Fruit fly (Drosophila melanogaster) whole organism, adult: ENCODE results near the gene Meltrin.

ENCODE experiments used
- CG11617 ChIP-seq: fragments of 200-800 bp; sonication (Bioruptor generic); optimal IDR thresholded peaks from 2 replicates; lab custom pipeline; 2017; ENCODE audit warnings: mild to moderate bottlenecking, missing biosample characterization, missing genetic modification reagents, missing genetic modification characterization
- CG12768 ChIP-seq: fragments of 200-800 bp; sonication (Bioruptor generic); optimal IDR thresholded peaks from 2 replicates; lab custom pipeline; 2017; ENCODE audit warnings: missing biosample characterization, missing genetic modification characterization, mild to moderate bottlenecking, moderate library complexity, missing genetic modification reagents
- CG14711 ChIP-seq: fragments of 200-800 bp; sonication (Bioruptor generic); optimal IDR thresholded peaks from 2 replicates; lab custom pipeline; 2018; ENCODE audit warnings: missing biosample characterization, mild to moderate bottlenecking, missing genetic modification characterization, moderate library complexity
- CG1620 ChIP-seq: fragments of 200-800 bp; sonication (Bioruptor generic); optimal IDR thresholded peaks from 2 replicates; lab custom pipeline; 2016; ENCODE audit warnings: missing biosample characterization, missing genetic modification characterization
- CG33017 ChIP-seq: fragments of 200-800 bp; sonication (Bioruptor generic); optimal IDR thresholded peaks from 2 replicates; lab custom pipeline; 2018; ENCODE audit warnings: missing biosample characterization, mild to moderate bottlenecking, missing genetic modification characterization, moderate library complexity
- CG5204 ChIP-seq: fragments of 200-800 bp; sonication (Bioruptor generic); optimal IDR thresholded peaks from 2 replicates; lab custom pipeline; 2016; ENCODE audit warnings: missing biosample characterization, missing genetic modification characterization
- CG7045 ChIP-seq: fragments of 200-800 bp; sonication (Bioruptor generic); optimal IDR thresholded peaks from 2 replicates; lab custom pipeline; 2017; ENCODE audit warnings: missing biosample characterization, mild to moderate bottlenecking, missing genetic modification characterization
- CG7101 ChIP-seq: fragments of 200-800 bp; sonication (Bioruptor generic); optimal IDR thresholded peaks from 2 replicates; lab custom pipeline; 2018; ENCODE audit warnings: missing biosample characterization, mild to moderate bottlenecking, missing genetic modification characterization, moderate library complexity
- Clk ChIP-seq: fragments of 200-800 bp; sonication (Bioruptor generic); optimal IDR thresholded peaks from 2 replicates; lab custom pipeline; 2017; ENCODE audit warnings: missing biosample characterization, missing genetic modification characterization
- Crg-1 ChIP-seq: fragments of 200-800 bp; sonication (Bioruptor generic); optimal IDR thresholded peaks from 2 replicates; lab custom pipeline; 2016; ENCODE audit warnings: missing biosample characterization, missing genetic modification characterization
- Hr96 ChIP-seq: fragments of 200-800 bp; sonication (Bioruptor generic); optimal IDR thresholded peaks from 2 replicates; lab custom pipeline; 2016; ENCODE audit warnings: missing biosample characterization, missing genetic modification characterization
- Mnt ChIP-seq: fragments of 200-800 bp; sonication (Bioruptor generic); optimal IDR thresholded peaks from 2 replicates; lab custom pipeline; 2016; ENCODE audit warnings: missing biosample characterization, mild to moderate bottlenecking, missing genetic modification characterization
- bab1 ChIP-seq: fragments of 200-800 bp; sonication (Bioruptor generic); optimal IDR thresholded peaks from 3 replicates; lab custom pipeline; 2019; ENCODE audit warnings: missing biosample characterization, mild to moderate bottlenecking, missing genetic modification characterization, moderate library complexity
- cic ChIP-seq: fragments of 200-800 bp; sonication (Bioruptor generic); optimal IDR thresholded peaks from 2 replicates; lab custom pipeline; 2017; ENCODE audit warnings: missing biosample characterization, mild to moderate bottlenecking, missing genetic modification characterization, moderate library complexity
- cnc ChIP-seq, 2 experiments: fragments of >200 bp; optimal IDR thresholded peaks; 2 replicates each; lab custom pipeline; 2017
- kay ChIP-seq: fragments of 200-800 bp; sonication (Bioruptor generic); peaks from one replicate; lab custom pipeline; 2016; ENCODE audit warnings: missing biosample characterization, missing genetic modification characterization, borderline replicate concordance
- ovo ChIP-seq: fragments of 200-800 bp; sonication (Bioruptor generic); optimal IDR thresholded peaks from 2 replicates; lab custom pipeline; 2016; ENCODE audit warnings: missing biosample characterization, missing genetic modification characterization
- pad ChIP-seq: fragments of 200-800 bp; sonication (Bioruptor generic); optimal IDR thresholded peaks from 3 replicates; lab custom pipeline; 2017; ENCODE audit warnings: missing biosample characterization, missing genetic modification characterization, mild to moderate bottlenecking, moderate library complexity, missing genetic modification reagents
- tj ChIP-seq: fragments of 200-800 bp; sonication (Bioruptor generic); optimal IDR thresholded peaks from 3 replicates; lab custom pipeline; 2017; ENCODE audit warnings: missing biosample characterization, mild to moderate bottlenecking, missing genetic modification characterization, moderate library complexity
- toe ChIP-seq: fragments of 200-800 bp; sonication (Bioruptor generic); optimal IDR thresholded peaks from 2 replicates; lab custom pipeline; 2016; ENCODE audit warnings: missing biosample characterization, missing genetic modification characterization

Meltrin gene

DNA sequence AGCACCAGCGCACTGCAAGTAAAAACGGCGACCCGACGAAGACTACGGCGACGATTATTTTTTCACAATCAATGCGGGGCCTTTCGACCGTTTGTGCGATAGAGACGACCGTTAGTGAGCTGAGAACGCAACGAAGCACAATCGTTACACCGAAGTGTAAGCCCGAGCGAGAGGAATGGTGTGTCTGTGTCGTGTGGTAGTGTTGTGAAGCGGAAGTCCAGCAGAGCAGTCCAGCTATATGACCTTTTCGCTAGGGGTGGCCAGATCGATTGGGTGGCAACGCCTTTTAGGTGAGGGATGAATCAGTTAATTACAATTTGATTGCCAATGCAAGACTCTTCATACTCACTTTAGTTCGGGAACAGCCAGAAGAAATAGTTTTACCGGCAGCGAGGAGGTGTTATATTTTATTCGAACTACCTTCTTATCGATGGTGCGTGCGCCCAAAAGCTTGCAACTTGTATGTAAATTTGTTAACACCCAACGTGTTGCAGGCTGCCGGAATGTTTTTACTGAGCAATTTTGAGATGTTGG is 43.6 kb upstream of the Meltrin start:
- TF ChIP-seq Clk (peak; percentile 83), kay (GFP tag; lab: Kevin White, UChicago) (no peak), CG7101 (tag; lab: Kevin White, UChicago) (peak; percentile 73), CG5204 (GFP tag; lab: Kevin White, UChicago) (no peak), toe (GFP tag; lab: Kevin White, UChicago) (peak; percentile 91), tj (GFP tag; lab: Kevin White, UChicago) (peak; percentile 79), CG14711 (tag; lab: Kevin White, UChicago) (peak; percentile 39), Hr96 (peak; percentile 67), CG7045 (GFP tag; lab: Kevin White, UChicago) (peak; percentile 62), Crg-1 (GFP tag; lab: Kevin White, UChicago) (peak; percentile 79), pad (GFP tag; lab: Kevin White, UChicago) (peak; percentile 88), cnc (optimal IDR thresholded peaks at IDR 0.05; lab: Kevin White, UChicago) (no peak), cic (GFP tag; lab: Kevin White, UChicago) (peak; percentile 90), CG1620 (GFP tag; lab: Kevin White, UChicago) (peak; percentile 90), CG11617 (GFP tag; lab: Kevin White, UChicago) (peak; percentile 31), ovo (GFP tag; lab: Kevin White, UChicago) (peak; percentile 81), Mnt (GFP tag; lab: Kevin White, UChicago) (peak; percentile 84), CG33017 (tag; lab: Kevin White, UChicago) (peak; percentile 17), bab1 (GFP tag; lab: Kevin White, UChicago) (peak; percentile 36), CG12768 (GFP tag; lab: Kevin White, UChicago) (peak; percentile 80)

DNA sequence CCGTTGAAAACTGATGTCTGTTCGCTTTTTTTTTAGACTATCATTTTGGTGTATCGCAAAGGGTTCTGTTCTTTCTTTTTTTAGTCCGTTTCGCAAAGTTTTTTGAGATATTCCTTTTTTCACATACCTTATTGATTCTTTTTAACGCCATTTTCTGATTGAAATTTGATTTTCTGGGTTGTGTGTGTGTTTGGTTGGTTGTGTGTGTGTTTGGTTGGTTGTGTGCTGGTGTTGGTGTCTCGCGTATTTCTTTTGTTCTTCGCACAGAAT is 43.1 kb upstream of the Meltrin start:
- TF ChIP-seq Clk: no peak
- TF ChIP-seq CG5204 (GFP tag; lab: Kevin White, UChicago): no peak
- no peak for TF ChIP-seq tj (GFP tag; lab: Kevin White, UChicago)
- no peak for TF ChIP-seq bab1 (GFP tag; lab: Kevin White, UChicago)
- no peak for TF ChIP-seq CG14711 (tag; lab: Kevin White, UChicago)
- no peak for TF ChIP-seq CG1620 (GFP tag; lab: Kevin White, UChicago)

DNA sequence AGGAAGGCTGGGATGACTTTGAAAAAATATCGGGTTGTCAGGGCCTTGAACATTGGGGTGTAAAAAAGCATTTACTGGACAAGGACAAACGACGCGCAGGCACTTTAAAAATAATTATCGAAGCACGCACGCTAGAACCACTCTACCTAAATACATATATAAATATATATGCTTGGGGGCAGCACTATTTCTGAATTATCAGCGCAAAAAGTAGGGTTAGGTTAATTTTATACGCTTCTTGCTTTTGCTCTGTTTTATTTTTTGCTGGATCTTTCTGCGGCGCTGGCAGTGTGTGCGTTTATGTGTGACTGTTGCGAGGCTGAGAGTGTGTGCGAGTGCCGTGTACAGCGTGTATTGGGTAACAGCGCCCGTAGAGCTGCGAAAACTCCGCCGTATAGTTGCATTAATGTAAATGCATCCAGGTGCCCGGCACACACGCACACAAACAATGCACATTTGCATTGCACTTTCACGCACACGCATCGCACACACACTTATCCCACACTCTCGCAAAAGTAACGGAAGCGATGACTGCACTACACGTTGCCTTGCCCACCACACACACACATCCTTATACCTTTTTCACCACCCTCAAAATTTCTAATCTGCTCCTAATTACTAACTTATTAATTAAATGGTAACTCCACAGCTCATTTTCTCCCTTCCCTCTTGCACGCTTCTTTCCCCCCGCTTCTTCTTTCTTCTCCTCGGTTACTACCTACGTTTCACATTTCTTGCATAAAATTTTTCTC is 42.6 kb upstream of the Meltrin start:
- peak; percentile 55 for TF ChIP-seq kay (GFP tag; lab: Kevin White, UChicago)
- TF ChIP-seq CG14711 (tag; lab: Kevin White, UChicago): no peak
- peak in 1 of 2 experiments; percentile 53 for TF ChIP-seq cnc (optimal IDR thresholded peaks at IDR 0.05; lab: Kevin White, UChicago)
- TF ChIP-seq CG11617 (GFP tag; lab: Kevin White, UChicago): no peak
- TF ChIP-seq cic (GFP tag; lab: Kevin White, UChicago): no peak
- TF ChIP-seq ovo (GFP tag; lab: Kevin White, UChicago): peak; percentile 95
- TF ChIP-seq tj (GFP tag; lab: Kevin White, UChicago): peak; percentile 42

DNA sequence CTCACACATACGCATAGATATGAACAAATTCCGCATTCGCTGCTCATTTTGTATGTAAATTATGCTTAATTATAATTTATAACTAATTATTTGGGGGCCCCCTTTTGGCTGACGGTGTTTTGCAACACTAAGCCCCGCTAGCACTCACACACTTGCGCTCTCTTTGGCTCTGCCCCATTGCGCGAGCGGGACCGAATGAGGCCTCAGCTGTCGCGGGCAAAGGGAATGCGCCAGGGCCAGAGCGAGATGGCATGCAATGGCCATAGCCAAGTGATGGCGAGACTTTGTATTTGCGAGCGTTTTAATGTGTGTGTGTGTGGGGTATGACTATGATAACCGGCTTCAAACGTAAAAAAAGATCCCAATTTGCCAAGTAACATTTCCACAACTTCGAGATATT is 42.0 kb upstream of the Meltrin start:
- TF ChIP-seq CG7101 (tag; lab: Kevin White, UChicago) (peak; percentile 60), tj (GFP tag; lab: Kevin White, UChicago) (peak; percentile 67), Clk (peak; percentile 68), kay (GFP tag; lab: Kevin White, UChicago) (peak; percentile 96), CG11617 (GFP tag; lab: Kevin White, UChicago) (peak; percentile 7), Hr96 (peak; percentile 66), bab1 (GFP tag; lab: Kevin White, UChicago) (peak; percentile 75), pad (GFP tag; lab: Kevin White, UChicago) (peak; percentile 95), CG7045 (GFP tag; lab: Kevin White, UChicago) (peak; percentile 52), ovo (GFP tag; lab: Kevin White, UChicago) (peak; percentile 82), CG33017 (tag; lab: Kevin White, UChicago) (peak; percentile 26), CG5204 (GFP tag; lab: Kevin White, UChicago) (no peak), CG14711 (tag; lab: Kevin White, UChicago) (peak; percentile 24), CG12768 (GFP tag; lab: Kevin White, UChicago) (peak; percentile 90), CG1620 (GFP tag; lab: Kevin White, UChicago) (peak; percentile 67), cnc (optimal IDR thresholded peaks at IDR 0.05; lab: Kevin White, UChicago) (no peak), cic (GFP tag; lab: Kevin White, UChicago) (peak; percentile 90), Mnt (GFP tag; lab: Kevin White, UChicago) (peak; percentile 73), toe (GFP tag; lab: Kevin White, UChicago) (peak; percentile 50), Crg-1 (GFP tag; lab: Kevin White, UChicago) (no peak)

DNA sequence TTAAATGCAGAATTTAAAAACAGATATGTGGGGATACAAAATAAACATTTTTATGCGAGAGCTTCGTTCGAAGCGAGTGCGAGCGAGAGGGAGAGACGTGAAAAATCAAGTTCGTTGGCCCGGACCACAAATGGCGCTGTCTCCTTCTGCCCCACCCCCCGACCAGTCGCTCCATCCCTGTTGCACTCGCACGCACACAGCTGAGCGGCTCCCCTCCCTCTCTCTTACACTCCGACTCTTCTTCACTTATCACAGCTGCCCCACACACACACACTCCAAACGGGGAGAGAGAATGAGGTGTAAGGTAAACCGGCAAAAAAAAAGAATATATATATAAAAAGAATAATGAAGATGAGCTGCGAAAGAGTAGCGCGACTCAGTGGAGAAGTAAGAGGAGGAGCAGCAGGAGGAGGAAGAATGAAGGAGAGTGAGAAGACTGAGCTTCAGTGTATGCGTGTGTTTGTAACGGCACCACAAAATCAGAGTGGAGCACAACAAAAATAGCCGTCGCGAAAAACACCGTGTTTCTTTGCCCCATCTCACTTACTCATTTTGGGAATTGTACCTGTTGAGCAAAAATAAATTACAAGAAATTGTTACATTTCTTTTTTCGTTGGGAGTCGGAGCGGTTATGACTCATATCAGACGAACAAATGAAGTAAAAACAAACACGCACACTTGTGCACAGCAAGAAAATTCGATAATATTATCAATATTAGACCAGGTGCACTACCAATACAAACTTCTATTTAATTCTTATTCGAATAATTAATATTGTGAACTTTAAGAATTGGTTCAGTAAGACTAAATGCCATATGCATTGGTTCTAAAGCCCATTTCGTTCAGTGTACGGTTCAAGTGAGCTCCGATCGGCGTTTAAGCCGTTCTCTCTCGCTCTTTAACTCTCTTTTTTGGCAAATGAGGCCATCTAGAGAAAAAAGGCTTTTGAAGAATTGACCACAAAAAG is 41.1 kb upstream of the Meltrin start:
- TF ChIP-seq toe (GFP tag; lab: Kevin White, UChicago) (no peak), CG5204 (GFP tag; lab: Kevin White, UChicago) (no peak), Hr96 (no peak), Mnt (GFP tag; lab: Kevin White, UChicago) (no peak), bab1 (GFP tag; lab: Kevin White, UChicago) (peak; percentile 94), CG33017 (tag; lab: Kevin White, UChicago) (peak; percentile 41), CG11617 (GFP tag; lab: Kevin White, UChicago) (peak; percentile 31), cnc (optimal IDR thresholded peaks at IDR 0.05; lab: Kevin White, UChicago) (no peak), CG7045 (GFP tag; lab: Kevin White, UChicago) (no peak), Crg-1 (GFP tag; lab: Kevin White, UChicago) (peak; percentile 11), pad (GFP tag; lab: Kevin White, UChicago) (peak; percentile 66), tj (GFP tag; lab: Kevin White, UChicago) (peak; percentile 20), kay (GFP tag; lab: Kevin White, UChicago) (peak; percentile 84), CG12768 (GFP tag; lab: Kevin White, UChicago) (no peak), ovo (GFP tag; lab: Kevin White, UChicago) (peak; percentile 13), Clk (no peak), CG14711 (tag; lab: Kevin White, UChicago) (peak; percentile 77), CG7101 (tag; lab: Kevin White, UChicago) (peak; percentile 83)
